Fruit fly (Drosophila melanogaster) whole organism, adult: ENCODE results near the gene CG43954.

Source experiments
- CG11617 ChIP-seq: fragments of 200-800 bp; sonication (Bioruptor generic); optimal IDR thresholded peaks from 2 replicates; lab custom pipeline; 2017; ENCODE audit warnings: mild to moderate bottlenecking, missing biosample characterization, missing genetic modification reagents, missing genetic modification characterization
- CG14711 ChIP-seq: fragments of 200-800 bp; sonication (Bioruptor generic); optimal IDR thresholded peaks from 2 replicates; lab custom pipeline; 2018; ENCODE audit warnings: missing biosample characterization, mild to moderate bottlenecking, missing genetic modification characterization, moderate library complexity
- CG33017 ChIP-seq: fragments of 200-800 bp; sonication (Bioruptor generic); optimal IDR thresholded peaks from 2 replicates; lab custom pipeline; 2018; ENCODE audit warnings: missing biosample characterization, mild to moderate bottlenecking, missing genetic modification characterization, moderate library complexity
- CG5204 ChIP-seq: fragments of 200-800 bp; sonication (Bioruptor generic); optimal IDR thresholded peaks from 2 replicates; lab custom pipeline; 2016; ENCODE audit warnings: missing biosample characterization, missing genetic modification characterization
- CG7045 ChIP-seq: fragments of 200-800 bp; sonication (Bioruptor generic); optimal IDR thresholded peaks from 2 replicates; lab custom pipeline; 2017; ENCODE audit warnings: missing biosample characterization, mild to moderate bottlenecking, missing genetic modification characterization
- CG7101 ChIP-seq: fragments of 200-800 bp; sonication (Bioruptor generic); optimal IDR thresholded peaks from 2 replicates; lab custom pipeline; 2018; ENCODE audit warnings: missing biosample characterization, mild to moderate bottlenecking, missing genetic modification characterization, moderate library complexity
- cic ChIP-seq: fragments of 200-800 bp; sonication (Bioruptor generic); optimal IDR thresholded peaks from 2 replicates; lab custom pipeline; 2017; ENCODE audit warnings: missing biosample characterization, mild to moderate bottlenecking, missing genetic modification characterization, moderate library complexity

- TF ChIP-seq CG7045 (no peak), CG5204 (GFP tag; lab: Kevin White, UChicago) (no peak), CG33017 (no peak), CG14711 (no peak), CG11617 (GFP tag; lab: Kevin White, UChicago) (no peak), cic (no peak), CG7101 (no peak)
Measured at dm6 chr3L:16749726-16750125, 38.2 kb upstream of the CG43954 start.
